Worm (Caenorhabditis elegans): ENCODE measurements around the gene affl-1.
A peak's percentile ranks its signal among the peaks of the same experiment; 100 is the strongest.

affl-1 gene

DNA sequence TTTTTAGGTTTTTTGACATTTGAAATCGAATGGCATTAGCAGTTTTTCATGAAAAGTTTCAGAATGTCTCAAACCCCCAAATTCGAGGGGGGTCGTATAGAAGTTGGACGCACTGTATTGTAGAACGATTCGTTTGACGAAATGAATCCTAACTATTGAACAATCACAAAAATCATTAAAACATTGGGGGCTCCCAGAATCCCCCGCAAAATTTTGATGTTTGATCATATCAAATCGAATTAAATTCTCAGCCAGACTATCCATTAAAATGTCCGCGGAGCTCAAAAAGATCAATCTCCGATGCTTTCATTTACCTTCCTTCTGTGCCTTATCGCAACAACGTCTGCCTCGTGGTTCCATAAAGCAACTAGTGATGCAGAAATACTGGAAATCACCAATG, 48.4 kb downstream of the affl-1 start, which contains the start of gene F30H5.5:
Gene F30H5.5, plus strand, starts transcription at position 301 of the 400 bp plus-strand sequence.
- TF ChIP-seq lin-13 (GFP tag; optimal IDR thresholded peaks at IDR 0.05) = no peak
- no peak for TF ChIP-seq mef-2 (tag; optimal IDR thresholded peaks at IDR 0.05)
- no peak for TF ChIP-seq fos-1 (tag; optimal IDR thresholded peaks at IDR 0.05)
- no peak for TF ChIP-seq blmp-1 (tag; optimal IDR thresholded peaks at IDR 0.05)
- TF ChIP-seq pag-3 (tag; optimal IDR thresholded peaks at IDR 0.05; ENCODE audit: borderline replicate concordance, insufficient read depth) = no peak
- TF ChIP-seq C04F5.9 (tag; optimal IDR thresholded peaks at IDR 0.05) = no peak
- no peak for TF ChIP-seq tlp-1 (tag; optimal IDR thresholded peaks at IDR 0.05)
- no peak for TF ChIP-seq vab-15 (tag; optimal IDR thresholded peaks at IDR 0.05)

DNA sequence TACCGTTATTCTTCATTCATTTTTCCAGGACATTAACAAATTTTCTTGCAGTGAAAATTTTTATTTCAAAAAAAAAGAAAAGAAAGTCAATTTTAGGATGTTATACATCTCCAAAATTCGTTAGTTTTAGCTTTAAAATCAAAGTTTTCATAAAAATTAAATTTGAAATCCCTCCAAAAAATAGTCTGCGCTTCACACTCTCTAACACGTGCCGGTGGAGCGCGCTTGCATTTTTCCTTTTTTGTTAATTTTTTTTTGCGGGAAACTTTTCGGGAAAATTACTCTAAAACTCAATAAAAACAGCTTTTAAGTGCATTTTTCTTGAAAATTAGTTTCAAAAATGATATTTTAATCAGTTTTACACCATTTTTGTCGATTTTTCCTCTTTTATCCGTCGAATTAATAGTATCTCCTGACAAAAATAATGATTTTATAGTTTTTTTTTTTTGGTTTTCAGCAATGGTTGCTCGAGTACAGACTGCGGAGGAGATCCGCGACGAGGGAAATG, 51.1 kb downstream of the affl-1 start, which contains the start of gene unc-45:
Gene unc-45, plus strand, starts transcription at position 458 of the 508 bp plus-strand sequence.
- TF ChIP-seq egl-13 (tag; optimal IDR thresholded peaks at IDR 0.05) = no peak
- no peak for TF ChIP-seq snpc-4 (tag; optimal IDR thresholded peaks at IDR 0.05)
- TF ChIP-seq pag-3 (tag; optimal IDR thresholded peaks at IDR 0.05; ENCODE audit: borderline replicate concordance, insufficient read depth) = no peak
- TF ChIP-seq elt-3 (tag; optimal IDR thresholded peaks at IDR 0.05) = peak in 1 of 6 experiments; percentile 17
- TF ChIP-seq zip-4 (GFP tag; optimal IDR thresholded peaks at IDR 0.05) = no peak
- peak; percentile 58 for TF ChIP-seq mep-1 (tag; optimal IDR thresholded peaks at IDR 0.05)
- TF ChIP-seq ceh-82 (tag; optimal IDR thresholded peaks at IDR 0.05) = peak; percentile 38 to 73 (median 64)
- no peak for TF ChIP-seq unc-98 (GFP tag; IDR thresholded peaks at IDR 0.05)
- no peak for TF ChIP-seq C04F5.9 (tag; optimal IDR thresholded peaks at IDR 0.05)
- no peak for TF ChIP-seq grh-1 (GFP tag; IDR thresholded peaks at IDR 0.05)
- peak; percentile 40 for TF ChIP-seq tbx-2 (tag; optimal IDR thresholded peaks at IDR 0.05)
- TF ChIP-seq nhr-20 (tag; optimal IDR thresholded peaks at IDR 0.05) = peak; percentile 51
- TF ChIP-seq hlh-4 (tag; optimal IDR thresholded peaks at IDR 0.05) = no peak
- peak; percentile 25 for TF ChIP-seq lin-15B (tag; optimal IDR thresholded peaks at IDR 0.05)
- TF ChIP-seq nhr-71 (tag; optimal IDR thresholded peaks at IDR 0.05) = peak; percentile 66
- no peak for TF ChIP-seq pqm-1 (tag; optimal IDR thresholded peaks at IDR 0.05)
- no peak for TF ChIP-seq tlp-1 (tag; optimal IDR thresholded peaks at IDR 0.05)
- no peak for TF ChIP-seq sox-4 (tag; optimal IDR thresholded peaks at IDR 0.05)
- TF ChIP-seq fkh-10 (GFP tag; optimal IDR thresholded peaks at IDR 0.05) = no peak
- peak; percentile 49 for TF ChIP-seq skn-1 (tag; optimal IDR thresholded peaks at IDR 0.05)
- TF ChIP-seq nhr-77 (tag; optimal IDR thresholded peaks at IDR 0.05) = peak; percentile 7
- no peak for TF ChIP-seq nhr-85 (tag)
- TF ChIP-seq mab-9 (GFP tag; IDR thresholded peaks at IDR 0.05) = no peak
- TF ChIP-seq nhr-237 (tag; optimal IDR thresholded peaks at IDR 0.05) = peak; percentile 21
- TF ChIP-seq nhr-84 (tag; optimal IDR thresholded peaks at IDR 0.05) = no peak
- TF ChIP-seq unc-86 (tag; optimal IDR thresholded peaks at IDR 0.05) = no peak
- no peak for TF ChIP-seq ztf-4 (tag; optimal IDR thresholded peaks at IDR 0.05)
- no peak for TF ChIP-seq sptf-1 (tag; optimal IDR thresholded peaks at IDR 0.05)
- no peak for TF ChIP-seq zag-1 (tag; optimal IDR thresholded peaks at IDR 0.05)
- TF ChIP-seq nhr-76 (tag; optimal IDR thresholded peaks at IDR 0.05) = no peak
- no peak for TF ChIP-seq sup-37 (GFP tag; optimal IDR thresholded peaks at IDR 0.05)
- no peak for TF ChIP-seq aha-1 (tag; optimal IDR thresholded peaks at IDR 0.05)
- no peak for TF ChIP-seq mdl-1 (tag; optimal IDR thresholded peaks at IDR 0.05)
- no peak for TF ChIP-seq ztf-11 (tag; optimal IDR thresholded peaks at IDR 0.05)
- TF ChIP-seq lin-35 (GFP tag; optimal IDR thresholded peaks at IDR 0.05) = peak; percentile 94 to 96
- no peak for TF ChIP-seq ceh-8 (GFP tag; optimal IDR thresholded peaks at IDR 0.05)
- TF ChIP-seq blmp-1 (tag; optimal IDR thresholded peaks at IDR 0.05) = peak; percentile 60
- no peak for TF ChIP-seq nhr-90 (tag; optimal IDR thresholded peaks at IDR 0.05; ENCODE audit: poor library complexity)
- TF ChIP-seq mef-2 (tag; optimal IDR thresholded peaks at IDR 0.05) = no peak
- TF ChIP-seq ces-1 (GFP tag; optimal IDR thresholded peaks at IDR 0.05) = no peak
- peak; percentile 35 for TF ChIP-seq fos-1 (tag; optimal IDR thresholded peaks at IDR 0.05)
- TF ChIP-seq C34B4.2 (tag; optimal IDR thresholded peaks at IDR 0.05) = no peak
- no peak for TF ChIP-seq hpl-2 (GFP tag; optimal IDR thresholded peaks at IDR 0.05)
- no peak for TF ChIP-seq ceh-63 (GFP tag; optimal IDR thresholded peaks at IDR 0.05)
- peak; percentile 36 for TF ChIP-seq xbp-1 (tag; optimal IDR thresholded peaks at IDR 0.05)
- TF ChIP-seq unc-30 (tag; optimal IDR thresholded peaks at IDR 0.05) = no peak
- TF ChIP-seq snu-23 (GFP tag; optimal IDR thresholded peaks at IDR 0.05) = peak; percentile 68
- no peak for TF ChIP-seq F16B12.6 (tag; optimal IDR thresholded peaks at IDR 0.05)
- TF ChIP-seq rnt-1 (tag; optimal IDR thresholded peaks at IDR 0.05) = peak; percentile 28

Data from whole organism, L1 larva.